Worm (Caenorhabditis elegans) whole organism, early embryonic: ENCODE results near the gene C49A9.6.

Experiments used
- B0310.2 ChIP-seq: sonication (generic microtip); optimal IDR thresholded peaks from 2 replicates; lab custom pipeline; 2016; ENCODE audit warnings: mild to moderate bottlenecking, missing genetic modification characterization, missing compliant biosample characterization
- F13C5.2 ChIP-seq: sonication (generic microtip); optimal IDR thresholded peaks from 2 replicates; lab custom pipeline; 2017; ENCODE audit warnings: mild to moderate bottlenecking, missing genetic modification characterization, inconsistent platforms, missing compliant biosample characterization
- aly-1 ChIP-seq: sonication (generic microtip); optimal IDR thresholded peaks from 2 replicates; lab custom pipeline; 2016; ENCODE audit warnings: missing genetic modification characterization, missing compliant biosample characterization
- ama-1 ChIP-seq: fragments of 150-350 bp; optimal IDR thresholded peaks from 2 replicates; lab custom pipeline; 2014
- ceh-13 ChIP-seq: fragments of 200-800 bp; sonication (Bioruptor generic); optimal IDR thresholded peaks from 2 replicates; lab custom pipeline; 2018; ENCODE audit warnings: mild to moderate bottlenecking, missing genetic modification characterization, missing compliant biosample characterization
- ceh-36 ChIP-seq: sonication (generic microtip); optimal IDR thresholded peaks from 2 replicates; lab custom pipeline; 2016; ENCODE audit warnings: missing genetic modification characterization, inconsistent platforms, missing compliant biosample characterization
- ets-7 ChIP-seq: sonication (generic microtip); optimal IDR thresholded peaks from 2 replicates; lab custom pipeline; 2016; ENCODE audit warnings: missing genotype, missing genetic modification characterization, missing compliant biosample characterization
- flt-1 ChIP-seq: fragments of 200-800 bp; sonication (Bioruptor generic); IDR thresholded peaks from 2 replicates; pipeline ENCODE4 v1.3.6; 2022; ENCODE audit warnings: missing genetic modification characterization, missing compliant biosample characterization
- hmbx-1 ChIP-seq: sonication (generic microtip); optimal IDR thresholded peaks from 2 replicates; lab custom pipeline; 2016; ENCODE audit warnings: mild to moderate bottlenecking, missing genetic modification characterization, missing compliant biosample characterization
- hmg-4 ChIP-seq: fragments of 200-800 bp; sonication (Bioruptor generic); optimal IDR thresholded peaks from 2 replicates; lab custom pipeline; 2018; ENCODE audit warnings: mild to moderate bottlenecking, missing genetic modification characterization, missing compliant biosample characterization
- hnd-1 ChIP-seq: sonication (generic microtip); optimal IDR thresholded peaks from 2 replicates; lab custom pipeline; 2016; ENCODE audit warnings: missing genetic modification characterization, missing compliant biosample characterization
- pes-1 ChIP-seq: fragments of 200-800 bp; sonication (Bioruptor generic); IDR thresholded peaks from 2 replicates; pipeline ENCODE4 v1.3.6; 2022; ENCODE audit warnings: missing genetic modification reagents, missing genetic modification characterization, missing compliant biosample characterization
- scrt-1 ChIP-seq: fragments of 200-800 bp; sonication (Bioruptor generic); IDR thresholded peaks from 2 replicates; pipeline ENCODE4 v1.3.6; 2022; ENCODE audit warnings: missing genetic modification characterization, missing compliant biosample characterization
- sea-1 ChIP-seq: fragments of 200-800 bp; sonication (Bioruptor generic); conservative IDR thresholded peaks from 2 replicates; pipeline ENCODE4 v1.3.6; 2022; ENCODE audit warnings: missing genetic modification characterization, missing compliant biosample characterization
- tbx-11 ChIP-seq: fragments of 200-800 bp; sonication (Bioruptor generic); IDR thresholded peaks from 2 replicates; pipeline ENCODE4 v1.3.6; 2022; ENCODE audit warnings: missing genetic modification characterization, missing compliant biosample characterization
- tbx-37 ChIP-seq: fragments of 200-800 bp; sonication (Bioruptor generic); conservative IDR thresholded peaks from 2 replicates; pipeline ENCODE4 v1.3.6; 2022; ENCODE audit warnings: missing genetic modification reagents, missing genetic modification characterization, missing compliant biosample characterization
- tra-4 ChIP-seq: sonication (generic microtip); optimal IDR thresholded peaks from 2 replicates; lab custom pipeline; 2017; ENCODE audit warnings: missing genetic modification characterization, missing compliant biosample characterization

Gene C49A9.6

ce11 chrIV:6221878-6222277 lies 11.1 kb downstream of the C49A9.6 start, which contains the start of gene C49A9.3:
TSS of gene C49A9.3 (plus strand) at chrIV:6222089.
- no peak for TF ChIP-seq F13C5.2
- TF ChIP-seq sea-1 (GFP tag; lab: Robert Waterston, UW): no peak
- no peak for TF ChIP-seq hmg-4 (GFP tag; lab: Kevin White, UChicago)

- no peak for TF ChIP-seq flt-1
- TF ChIP-seq ceh-36 (tag; lab: Kevin White, UChicago): no peak
- TF ChIP-seq hmbx-1: no peak
- TF ChIP-seq aly-1 (tag; lab: Kevin White, UChicago): no peak
- no peak for TF ChIP-seq B0310.2
- no peak for TF ChIP-seq ets-7 (tag; lab: Kevin White, UChicago)
- no peak for TF ChIP-seq tbx-37
- no peak for TF ChIP-seq scrt-1 (GFP tag; lab: Robert Waterston, UW)
- TF ChIP-seq ama-1 (lab: Kevin White, UChicago): no peak
Observed at ce11 chrIV:6225143-6225542, 14.4 kb downstream of the C49A9.6 start, which contains the start of gene C49A9.2. TSS of gene C49A9.2 (plus strand) at chrIV:6225443.

ce11 chrIV:6227974-6228373 lies 17.2 kb downstream of the C49A9.6 start, which contains the start of gene C49A9.1:
TSS of gene C49A9.1 (plus strand) at chrIV:6228190.
- TF ChIP-seq scrt-1 (GFP tag; lab: Robert Waterston, UW) (no peak), aly-1 (tag; lab: Kevin White, UChicago) (no peak), ets-7 (tag; lab: Kevin White, UChicago) (no peak), ama-1 (lab: Kevin White, UChicago) (no peak), sea-1 (GFP tag; lab: Robert Waterston, UW) (no peak), pes-1 (GFP tag; lab: Robert Waterston, UW) (no peak), hmg-4 (GFP tag; lab: Kevin White, UChicago) (no peak), flt-1 (no peak), hmbx-1 (no peak), F13C5.2 (no peak), hnd-1 (tag; lab: Kevin White, UChicago) (no peak), B0310.2 (no peak), tbx-11 (GFP tag; lab: Robert Waterston, UW) (no peak), tbx-37 (no peak), ceh-13 (GFP tag; lab: Kevin White, UChicago) (no peak), ceh-36 (tag; lab: Kevin White, UChicago) (no peak), tra-4 (tag; lab: Kevin White, UChicago) (no peak)

ce11 chrIV:6230560-6231073 lies 19.9 kb downstream of the C49A9.6 start, which contains the start of gene F58F9.4:
TSS of gene F58F9.4 (plus strand) at chrIV:6231023.
- no peak for TF ChIP-seq ama-1 (lab: Kevin White, UChicago)
- TF ChIP-seq flt-1: no peak
- TF ChIP-seq ceh-36 (tag; lab: Kevin White, UChicago): no peak
- TF ChIP-seq hnd-1 (tag; lab: Kevin White, UChicago): no peak
- TF ChIP-seq tbx-37: no peak
- TF ChIP-seq pes-1 (GFP tag; lab: Robert Waterston, UW): no peak
- no peak for TF ChIP-seq hmbx-1
- no peak for TF ChIP-seq B0310.2
- TF ChIP-seq ets-7 (tag; lab: Kevin White, UChicago): no peak
- no peak for TF ChIP-seq tbx-11 (GFP tag; lab: Robert Waterston, UW)

ce11 chrIV:6232769-6233290 lies 22.1 kb downstream of the C49A9.6 start, which contains the start of gene F58F9.3:
TSS of gene F58F9.3 (plus strand) at chrIV:6233240.
- no peak for TF ChIP-seq F13C5.2
- no peak for TF ChIP-seq B0310.2
- TF ChIP-seq ceh-36 (tag; lab: Kevin White, UChicago): no peak
- TF ChIP-seq ceh-13 (GFP tag; lab: Kevin White, UChicago): no peak
- TF ChIP-seq flt-1: no peak
- TF ChIP-seq hnd-1 (tag; lab: Kevin White, UChicago): no peak
- TF ChIP-seq scrt-1 (GFP tag; lab: Robert Waterston, UW): no peak
- no peak for TF ChIP-seq aly-1 (tag; lab: Kevin White, UChicago)
- TF ChIP-seq ets-7 (tag; lab: Kevin White, UChicago): no peak
- TF ChIP-seq pes-1 (GFP tag; lab: Robert Waterston, UW): no peak
- TF ChIP-seq hmbx-1: no peak
- no peak for TF ChIP-seq tbx-11 (GFP tag; lab: Robert Waterston, UW)
- TF ChIP-seq hmg-4 (GFP tag; lab: Kevin White, UChicago): no peak
- TF ChIP-seq ama-1 (lab: Kevin White, UChicago): no peak
- no peak for TF ChIP-seq tra-4 (tag; lab: Kevin White, UChicago)
- no peak for TF ChIP-seq sea-1 (GFP tag; lab: Robert Waterston, UW)
- no peak for TF ChIP-seq tbx-37

DNA sequence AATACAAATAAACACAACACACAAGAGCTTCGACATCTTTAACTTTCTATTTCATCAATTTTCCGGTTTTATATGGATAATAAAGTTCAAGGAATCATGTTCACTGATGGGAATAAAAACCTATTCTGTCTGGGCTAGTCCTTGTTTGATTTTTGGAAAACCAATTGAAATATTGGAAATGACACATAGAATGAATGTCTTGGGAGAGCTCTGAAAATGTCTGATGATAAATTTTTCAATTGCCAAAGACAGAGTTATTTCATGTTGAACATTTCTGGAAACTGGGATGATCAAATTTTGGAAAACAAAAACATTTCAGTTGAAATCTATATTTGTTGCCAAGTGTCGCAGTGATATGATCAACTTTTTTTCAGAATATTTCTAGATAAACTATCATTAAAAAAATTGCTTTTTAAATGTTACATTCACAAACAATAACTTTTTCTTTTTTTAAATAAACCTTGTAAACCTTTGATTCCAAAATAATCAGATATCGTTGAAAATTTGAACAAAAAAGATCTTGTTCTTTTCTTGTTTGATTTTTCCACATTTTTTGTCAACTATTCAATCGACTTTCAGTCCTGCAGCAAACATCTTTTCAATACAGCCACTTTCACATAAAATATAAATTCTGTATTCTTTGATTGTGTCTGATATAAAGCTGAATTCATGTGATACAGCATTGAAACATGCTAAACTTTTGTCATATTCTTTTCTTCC lies 26.9 kb downstream of the C49A9.6 start, which contains the start of the genes F58F9.6 and F58F9.8:
TSS of gene F58F9.6 (minus strand) at position 101 of the 720 bp plus-strand sequence.
TSS of gene F58F9.8 (plus strand) at position 670 of the 720 bp plus-strand sequence.
- no peak for TF ChIP-seq tra-4 (tag; lab: Kevin White, UChicago)
- TF ChIP-seq ets-7 (tag; lab: Kevin White, UChicago): no peak
- no peak for TF ChIP-seq ceh-36 (tag; lab: Kevin White, UChicago)
- TF ChIP-seq pes-1 (GFP tag; lab: Robert Waterston, UW): no peak
- no peak for TF ChIP-seq scrt-1 (GFP tag; lab: Robert Waterston, UW)
- no peak for TF ChIP-seq F13C5.2
- no peak for TF ChIP-seq flt-1
- no peak for TF ChIP-seq tbx-11 (GFP tag; lab: Robert Waterston, UW)
- no peak for TF ChIP-seq hnd-1 (tag; lab: Kevin White, UChicago)
- TF ChIP-seq ceh-13 (GFP tag; lab: Kevin White, UChicago): no peak
- TF ChIP-seq tbx-37: no peak
- TF ChIP-seq hmg-4 (GFP tag; lab: Kevin White, UChicago): no peak
- TF ChIP-seq aly-1 (tag; lab: Kevin White, UChicago): no peak
- TF ChIP-seq hmbx-1: no peak
- TF ChIP-seq sea-1 (GFP tag; lab: Robert Waterston, UW): no peak
- no peak for TF ChIP-seq B0310.2
